Worm (Caenorhabditis elegans): ENCODE data around the gene C05B5.5.

- no peak for TF ChIP-seq lsl-1 (GFP tag; optimal IDR thresholded peaks at IDR 0.05)
- TF ChIP-seq die-1 (tag; optimal IDR thresholded peaks at IDR 0.05) = no peak
- TF ChIP-seq Y79H2A.3 (GFP tag; conservative IDR thresholded peaks at IDR 0.05) = no peak
- no peak for TF ChIP-seq hmg-20 (GFP tag; IDR thresholded peaks at IDR 0.05)
- TF ChIP-seq snpc-4 (GFP tag; optimal IDR thresholded peaks at IDR 0.05) = no peak
- TF ChIP-seq snpc-4 (tag; optimal IDR thresholded peaks at IDR 0.05) = no peak
- no peak for TF ChIP-seq B0261.1 (tag; optimal IDR thresholded peaks at IDR 0.05)
- TF ChIP-seq madf-6 (GFP tag; IDR thresholded peaks at IDR 0.05) = no peak
- TF ChIP-seq unc-130 (GFP tag; optimal IDR thresholded peaks at IDR 0.05) = no peak
- no peak for TF ChIP-seq him-1 (tag; optimal IDR thresholded peaks at IDR 0.05)
- TF ChIP-seq rcor-1 (GFP tag; IDR thresholded peaks at IDR 0.05) = no peak
- no peak for TF ChIP-seq snpc-1.3 (tag; optimal IDR thresholded peaks at IDR 0.05; ENCODE audit: insufficient read depth)
- no peak for TF ChIP-seq ZK185.1 (tag; optimal IDR thresholded peaks at IDR 0.05; ENCODE audit: poor library complexity, severe bottlenecking)
Measured at ce11 chrIII:9988352-9988751, 12.8 kb upstream of the C05B5.5 start, which contains the start of gene C05B5.1.
